Fruit fly (Drosophila melanogaster): ENCODE measurements around the gene TBC1D16.
A peak's percentile ranks its signal among the peaks of the same experiment; 100 is the strongest.

The TBC1D16 gene

DNA sequence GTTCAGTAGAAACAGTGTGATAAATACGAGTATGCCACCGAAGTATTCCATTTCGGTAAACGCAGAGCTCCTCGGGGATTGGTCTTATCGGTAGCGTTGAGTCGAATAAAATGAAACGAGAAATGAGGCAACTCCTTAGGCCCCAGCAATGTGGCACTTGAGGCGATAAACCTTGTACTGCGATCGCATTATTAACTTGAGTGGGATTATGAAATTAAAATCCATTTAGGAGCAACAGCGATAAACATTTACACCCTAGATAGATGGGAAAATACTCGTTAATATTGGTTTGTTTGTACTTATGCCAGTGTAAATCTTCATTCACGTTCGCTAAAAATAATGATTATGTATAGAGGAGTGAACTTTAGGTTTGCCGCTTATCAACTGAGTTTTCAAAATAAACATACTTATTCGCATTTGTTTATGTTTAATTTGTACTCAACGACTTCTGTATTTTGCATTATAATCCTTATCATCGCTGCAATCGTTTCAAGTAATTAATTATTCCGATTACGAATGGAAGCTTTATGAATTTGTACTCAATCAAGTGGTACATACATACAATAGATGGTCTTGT, 20.6 kb upstream of the TBC1D16 start:
- TF ChIP-seq CG1620 (GFP tag; optimal IDR thresholded peaks at IDR 0.05): no peak
- peak; percentile 52 for TF ChIP-seq cic (GFP tag; optimal IDR thresholded peaks at IDR 0.05)

DNA sequence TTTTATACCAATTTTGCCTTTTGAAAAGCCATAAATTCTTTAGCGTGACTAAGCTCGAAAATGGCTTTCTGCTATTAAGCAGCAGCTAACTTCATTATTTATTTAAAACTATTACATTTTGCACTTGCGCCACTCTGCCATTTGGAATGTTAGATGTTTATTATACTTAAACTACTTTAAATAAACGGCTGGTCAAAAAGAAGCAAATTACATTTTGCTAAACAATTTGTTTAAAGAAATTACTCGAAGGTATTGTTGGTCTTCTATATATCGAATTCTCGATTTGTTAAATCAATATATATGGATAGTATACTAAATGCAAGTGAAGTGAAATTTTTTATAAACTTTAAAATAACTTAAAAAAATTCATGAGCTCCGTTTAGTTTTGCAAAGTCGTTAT, 16.8 kb upstream of the TBC1D16 start, which contains the start of gene ppk10:
Gene ppk10, minus strand, starts transcription at position 101 of the 400 bp plus-strand sequence.
- TF ChIP-seq tj (GFP tag; optimal IDR thresholded peaks at IDR 0.05): no peak
- no peak for TF ChIP-seq Clk (GFP tag; optimal IDR thresholded peaks at IDR 0.05)
- TF ChIP-seq CG33017 (tag; optimal IDR thresholded peaks at IDR 0.05): no peak
- TF ChIP-seq bab1 (GFP tag; optimal IDR thresholded peaks at IDR 0.05): no peak
- no peak for TF ChIP-seq Mnt (GFP tag; optimal IDR thresholded peaks at IDR 0.05)
- no peak for TF ChIP-seq pad (GFP tag; optimal IDR thresholded peaks at IDR 0.05)
- no peak for TF ChIP-seq CG11617 (GFP tag; optimal IDR thresholded peaks at IDR 0.05)
- no peak for TF ChIP-seq toe (GFP tag; optimal IDR thresholded peaks at IDR 0.05)
- TF ChIP-seq CG12768 (GFP tag; optimal IDR thresholded peaks at IDR 0.05): no peak
- no peak for TF ChIP-seq CG14711 (tag; optimal IDR thresholded peaks at IDR 0.05)
- no peak for TF ChIP-seq kay (GFP tag; ENCODE audit: borderline replicate concordance)
- TF ChIP-seq ovo (GFP tag; optimal IDR thresholded peaks at IDR 0.05): no peak
- no peak for TF ChIP-seq Hr96 (GFP tag; optimal IDR thresholded peaks at IDR 0.05)
- no peak for TF ChIP-seq CG5204 (GFP tag; optimal IDR thresholded peaks at IDR 0.05)
- TF ChIP-seq cic (GFP tag; optimal IDR thresholded peaks at IDR 0.05): no peak
- TF ChIP-seq cnc (optimal IDR thresholded peaks at IDR 0.05): no peak
- TF ChIP-seq Crg-1 (GFP tag; optimal IDR thresholded peaks at IDR 0.05): no peak
- no peak for TF ChIP-seq CG1620 (GFP tag; optimal IDR thresholded peaks at IDR 0.05)

DNA sequence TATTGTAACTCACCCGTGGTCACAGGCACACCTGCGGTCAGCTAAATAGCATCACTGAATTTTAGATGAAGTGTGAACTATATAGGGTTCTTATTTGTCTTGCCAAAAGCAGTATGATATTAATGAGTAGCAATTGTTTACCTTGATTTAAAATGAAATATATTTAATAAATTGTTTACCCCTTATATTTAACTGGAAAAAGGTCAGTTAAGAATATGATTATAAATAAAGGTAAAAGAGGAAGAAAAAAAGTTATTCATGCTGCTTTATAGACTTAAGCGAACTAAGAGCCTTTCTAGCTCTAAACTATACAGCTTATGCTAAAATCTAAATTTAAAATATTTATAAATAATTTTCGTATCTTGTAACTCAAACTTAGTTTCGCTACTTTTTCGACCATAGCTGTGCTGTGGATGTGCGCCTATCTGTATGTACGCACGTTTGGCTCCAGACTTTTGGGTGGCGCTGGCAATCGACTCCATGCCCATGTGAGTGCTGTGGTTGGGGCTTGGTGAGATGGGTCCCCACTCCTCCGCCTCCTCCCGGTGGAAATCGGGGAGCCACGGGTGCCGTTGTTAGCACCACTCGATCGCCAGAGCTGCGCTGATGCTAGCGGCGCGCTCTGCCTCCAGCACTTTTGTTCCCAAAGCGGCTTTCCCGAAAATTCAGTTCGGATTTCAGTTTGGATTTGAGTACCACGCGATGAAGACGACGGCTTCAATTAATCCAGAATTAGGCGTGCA, 6.8 kb upstream of the TBC1D16 start, which contains the start of gene loh:
Gene loh, plus strand, starts transcription at position 487 of the 743 bp plus-strand sequence.
- no peak for TF ChIP-seq CG11617 (GFP tag; optimal IDR thresholded peaks at IDR 0.05)
- no peak for TF ChIP-seq CG14711 (tag; optimal IDR thresholded peaks at IDR 0.05)
- TF ChIP-seq CG12768 (GFP tag; optimal IDR thresholded peaks at IDR 0.05): no peak
- no peak for TF ChIP-seq CG33017 (tag; optimal IDR thresholded peaks at IDR 0.05)
- no peak for TF ChIP-seq CG7101 (tag; optimal IDR thresholded peaks at IDR 0.05)
- TF ChIP-seq Hr96 (GFP tag; optimal IDR thresholded peaks at IDR 0.05): no peak
- no peak for TF ChIP-seq bab1 (GFP tag; optimal IDR thresholded peaks at IDR 0.05)
- no peak for TF ChIP-seq Mnt (GFP tag; optimal IDR thresholded peaks at IDR 0.05)
- no peak for TF ChIP-seq kay (GFP tag; ENCODE audit: borderline replicate concordance)
- TF ChIP-seq cnc (optimal IDR thresholded peaks at IDR 0.05): no peak
- TF ChIP-seq CG5204 (GFP tag; optimal IDR thresholded peaks at IDR 0.05): no peak
- TF ChIP-seq cic (GFP tag; optimal IDR thresholded peaks at IDR 0.05): no peak

DNA sequence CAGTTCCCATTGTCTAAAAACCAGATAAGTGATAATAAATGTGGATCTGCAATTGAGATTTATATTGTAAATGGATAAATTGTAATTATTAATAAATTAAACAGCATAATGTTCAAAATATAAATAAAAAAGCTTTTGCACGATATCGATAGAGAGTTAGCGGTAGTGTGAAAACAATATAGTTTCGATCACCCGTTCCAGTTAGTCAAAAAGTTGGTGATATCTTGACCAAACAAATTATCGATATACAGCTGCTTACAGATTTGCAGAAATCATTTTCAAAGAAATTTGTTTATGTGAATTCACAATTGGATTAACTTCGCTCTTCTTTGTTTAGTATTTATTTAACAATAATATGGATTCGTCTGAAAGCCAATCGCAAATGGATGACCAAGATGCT, 3.7 kb upstream of the TBC1D16 start, which contains the start of gene Nse4:
Gene Nse4, plus strand, starts transcription at position 267 of the 400 bp plus-strand sequence.
- TF ChIP-seq CG7101 (tag; optimal IDR thresholded peaks at IDR 0.05): no peak
- no peak for TF ChIP-seq cic (GFP tag; optimal IDR thresholded peaks at IDR 0.05)
- no peak for TF ChIP-seq toe (GFP tag; optimal IDR thresholded peaks at IDR 0.05)
- TF ChIP-seq CG7045 (GFP tag; optimal IDR thresholded peaks at IDR 0.05): no peak
- TF ChIP-seq Clk (GFP tag; optimal IDR thresholded peaks at IDR 0.05): no peak
- no peak for TF ChIP-seq CG12768 (GFP tag; optimal IDR thresholded peaks at IDR 0.05)

DNA sequence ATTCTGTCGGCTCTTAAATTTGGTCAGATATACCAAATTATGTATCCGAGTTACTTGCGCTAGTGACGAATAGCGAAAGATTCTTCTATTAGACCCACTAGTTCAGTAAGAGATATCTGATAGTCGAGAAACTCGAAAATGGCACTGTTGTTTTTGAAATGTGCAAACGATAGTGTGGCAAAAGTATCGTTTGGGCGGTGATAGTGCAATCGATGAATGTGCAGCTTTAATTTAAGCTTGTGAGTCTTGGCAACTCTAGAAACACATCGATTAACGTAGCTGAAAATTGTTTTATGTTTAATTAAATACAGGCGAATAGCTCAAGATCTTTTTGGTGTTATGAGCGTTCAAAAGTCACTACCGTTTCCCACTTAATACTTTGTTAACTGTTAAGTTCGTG, 1.9 kb upstream of the TBC1D16 start, which contains the start of gene STUB1:
Gene STUB1, plus strand, starts transcription at position 232 of the 400 bp plus-strand sequence.
- TF ChIP-seq bab1 (GFP tag; optimal IDR thresholded peaks at IDR 0.05): peak; percentile 71
- TF ChIP-seq tj (GFP tag; optimal IDR thresholded peaks at IDR 0.05): no peak
- peak; percentile 95 for TF ChIP-seq CG14711 (tag; optimal IDR thresholded peaks at IDR 0.05)

DNA sequence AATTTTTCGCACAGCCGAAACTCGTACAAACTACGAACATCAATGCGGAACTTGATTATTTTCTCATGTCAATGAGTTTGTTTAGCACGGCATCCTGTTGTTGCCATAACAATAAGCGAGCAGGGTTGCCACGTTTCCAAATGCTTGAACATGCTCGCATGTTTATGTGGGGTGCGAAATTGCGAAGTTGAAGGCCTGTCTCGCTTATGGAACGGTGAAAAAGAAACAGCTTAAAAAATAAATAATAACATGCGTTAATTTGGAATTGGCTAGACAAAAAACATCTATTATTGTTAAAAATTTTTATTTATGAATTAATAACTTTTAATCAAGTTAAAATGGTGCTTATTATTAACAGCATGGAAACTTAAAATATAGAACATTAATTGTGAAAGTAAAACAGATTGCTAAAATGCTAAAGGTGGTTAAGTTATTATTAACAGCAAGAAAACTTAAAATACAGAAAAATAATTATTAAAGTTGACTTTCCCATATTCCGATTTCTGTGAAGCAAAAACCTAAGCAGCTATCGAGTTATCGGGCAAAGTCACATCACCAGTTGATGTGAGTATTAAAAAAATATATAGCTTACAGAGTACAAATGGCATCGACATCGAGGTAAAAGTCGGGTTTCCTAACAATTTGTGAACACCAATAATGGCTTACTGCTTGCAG, 4.5 kb downstream of the TBC1D16 start, which contains the start of the genes Bug22 and TfIIB:
Gene Bug22, minus strand, starts transcription at position 117 of the 675 bp plus-strand sequence.
Gene TfIIB, plus strand, starts transcription at position 537 of the 675 bp plus-strand sequence.
- TF ChIP-seq kay (GFP tag; ENCODE audit: borderline replicate concordance): no peak
- TF ChIP-seq CG1620 (GFP tag; optimal IDR thresholded peaks at IDR 0.05): peak; percentile 63
- TF ChIP-seq CG5204 (GFP tag; optimal IDR thresholded peaks at IDR 0.05): no peak
- TF ChIP-seq cnc (optimal IDR thresholded peaks at IDR 0.05): no peak
- TF ChIP-seq Mnt (GFP tag; optimal IDR thresholded peaks at IDR 0.05): peak; percentile 86
- peak; percentile 64 for TF ChIP-seq CG12768 (GFP tag; optimal IDR thresholded peaks at IDR 0.05)
- TF ChIP-seq bab1 (GFP tag; optimal IDR thresholded peaks at IDR 0.05): peak; percentile 2
- TF ChIP-seq Crg-1 (GFP tag; optimal IDR thresholded peaks at IDR 0.05): peak; percentile 50
- no peak for TF ChIP-seq toe (GFP tag; optimal IDR thresholded peaks at IDR 0.05)
- peak; percentile 83 for TF ChIP-seq CG11617 (GFP tag; optimal IDR thresholded peaks at IDR 0.05)
- TF ChIP-seq CG33017 (tag; optimal IDR thresholded peaks at IDR 0.05): peak; percentile 53
- peak; percentile 66 for TF ChIP-seq CG7045 (GFP tag; optimal IDR thresholded peaks at IDR 0.05)
- peak; percentile 42 for TF ChIP-seq pad (GFP tag; optimal IDR thresholded peaks at IDR 0.05)
- TF ChIP-seq Clk (GFP tag; optimal IDR thresholded peaks at IDR 0.05): peak; percentile 24
- peak; percentile 75 for TF ChIP-seq CG7101 (tag; optimal IDR thresholded peaks at IDR 0.05)
- TF ChIP-seq cic (GFP tag; optimal IDR thresholded peaks at IDR 0.05): no peak
- TF ChIP-seq tj (GFP tag; optimal IDR thresholded peaks at IDR 0.05): peak; percentile 40
- peak; percentile 30 for TF ChIP-seq ovo (GFP tag; optimal IDR thresholded peaks at IDR 0.05)
- TF ChIP-seq CG14711 (tag; optimal IDR thresholded peaks at IDR 0.05): peak; percentile 93
- TF ChIP-seq Hr96 (GFP tag; optimal IDR thresholded peaks at IDR 0.05): no peak
